Worm (Caenorhabditis elegans): ENCODE measurements around the gene ufl-1.

The ufl-1 gene

ce11 chrIV:7048637-7049245, 12.1 kb upstream of the ufl-1 start:
- no peak for TF ChIP-seq ztf-16 (tag; optimal IDR thresholded peaks at IDR 0.05)
- TF ChIP-seq odd-2 (tag; optimal IDR thresholded peaks at IDR 0.05) = no peak
- no peak for TF ChIP-seq pqm-1 (tag; optimal IDR thresholded peaks at IDR 0.05)
- no peak for TF ChIP-seq unc-55 (GFP tag; optimal IDR thresholded peaks at IDR 0.05)
- no peak for TF ChIP-seq sdc-2 (tag; optimal IDR thresholded peaks at IDR 0.05)
- TF ChIP-seq gmeb-2 (tag; optimal IDR thresholded peaks at IDR 0.05) = no peak

- peak; percentile 30 for TF ChIP-seq pqm-1 (tag; optimal IDR thresholded peaks at IDR 0.05)
- TF ChIP-seq elt-2 (tag; optimal IDR thresholded peaks at IDR 0.05) = peak; percentile 62
- no peak for TF ChIP-seq C08G9.2 (tag; optimal IDR thresholded peaks at IDR 0.05)
- peak; percentile 27 for TF ChIP-seq dve-1 (tag; optimal IDR thresholded peaks at IDR 0.05)
- TF ChIP-seq ama-1 (optimal IDR thresholded peaks at IDR 0.05) = no peak
- TF ChIP-seq unc-55 (GFP tag; optimal IDR thresholded peaks at IDR 0.05) = peak; percentile 13
- TF ChIP-seq ceh-18 (tag; optimal IDR thresholded peaks at IDR 0.05) = peak; percentile 1
These were observed 11.1 kb upstream of the ufl-1 start for ce11 chrIV:7047762-7048178.

ce11 chrIV:7046641-7047361, 10.1 kb upstream of the ufl-1 start:
- TF ChIP-seq pha-4 (tag; optimal IDR thresholded peaks at IDR 0.05) = no peak
- no peak for TF ChIP-seq rnt-1 (tag; optimal IDR thresholded peaks at IDR 0.05)
- TF ChIP-seq ama-1 (optimal IDR thresholded peaks at IDR 0.05) = no peak
- TF ChIP-seq ceh-6 (GFP tag; optimal IDR thresholded peaks at IDR 0.05) = no peak
- TF ChIP-seq che-1 (tag; optimal IDR thresholded peaks at IDR 0.05) = no peak
- TF ChIP-seq hlh-13 (GFP tag; optimal IDR thresholded peaks at IDR 0.05) = no peak
- TF ChIP-seq fkh-6 (tag; optimal IDR thresholded peaks at IDR 0.05) = no peak
- no peak for TF ChIP-seq ceh-31 (tag; optimal IDR thresholded peaks at IDR 0.05)
- TF ChIP-seq ceh-48 (tag; optimal IDR thresholded peaks at IDR 0.05) = no peak
- no peak for TF ChIP-seq C38D4.7 (GFP tag; optimal IDR thresholded peaks at IDR 0.05)
- TF ChIP-seq unc-42 (tag; optimal IDR thresholded peaks at IDR 0.05) = no peak
- TF ChIP-seq ahr-1 (tag; optimal IDR thresholded peaks at IDR 0.05) = no peak

ce11 chrIV:7045362-7045936, 8.8 kb upstream of the ufl-1 start:
- peak; percentile 19 for TF ChIP-seq elt-2 (tag; optimal IDR thresholded peaks at IDR 0.05)
- TF ChIP-seq Y22D7AL.16 (tag; optimal IDR thresholded peaks at IDR 0.05) = no peak
- no peak for TF ChIP-seq sox-2 (GFP tag; IDR thresholded peaks at IDR 0.05)

ce11 chrIV:7044552-7045139, 8.0 kb upstream of the ufl-1 start, which contains the start of gene tin-9.1:
Gene tin-9.1, minus strand, starts transcription at chrIV:7044602.
- peak; percentile 32 for TF ChIP-seq nfya-1 (tag; optimal IDR thresholded peaks at IDR 0.05)
- peak; percentile 8 for TF ChIP-seq unc-42 (tag; optimal IDR thresholded peaks at IDR 0.05)
- TF ChIP-seq ttx-3 (tag; optimal IDR thresholded peaks at IDR 0.05) = no peak

- TF ChIP-seq nfya-1 (tag; optimal IDR thresholded peaks at IDR 0.05) = no peak
- no peak for TF ChIP-seq npax-4 (tag; optimal IDR thresholded peaks at IDR 0.05)
- no peak for TF ChIP-seq pag-3 (tag; optimal IDR thresholded peaks at IDR 0.05; ENCODE audit: borderline replicate concordance)
- TF ChIP-seq hlh-8 (tag; optimal IDR thresholded peaks at IDR 0.05) = no peak
- no peak for TF ChIP-seq ceh-9 (tag; optimal IDR thresholded peaks at IDR 0.05)
- TF ChIP-seq ama-1 (optimal IDR thresholded peaks at IDR 0.05) = no peak
- TF ChIP-seq sox-2 (GFP tag; IDR thresholded peaks at IDR 0.05) = no peak
- TF ChIP-seq che-1 (tag; optimal IDR thresholded peaks at IDR 0.05) = no peak
- TF ChIP-seq nhr-11 (tag; optimal IDR thresholded peaks at IDR 0.05) = no peak
- no peak for TF ChIP-seq T23F11.4 (GFP tag; optimal IDR thresholded peaks at IDR 0.05)
- TF ChIP-seq unc-3 (GFP tag; conservative IDR thresholded peaks at IDR 0.05) = no peak
- no peak for TF ChIP-seq unc-3 (tag; optimal IDR thresholded peaks at IDR 0.05)
- no peak for TF ChIP-seq pat-9 (tag; optimal IDR thresholded peaks at IDR 0.05)
- TF ChIP-seq ceh-2 (tag; optimal IDR thresholded peaks at IDR 0.05) = no peak
- TF ChIP-seq dmd-4 (tag; optimal IDR thresholded peaks at IDR 0.05; ENCODE audit: borderline replicate concordance) = no peak
- no peak for TF ChIP-seq zip-5 (tag; optimal IDR thresholded peaks at IDR 0.05)
- TF ChIP-seq ztf-16 (tag; optimal IDR thresholded peaks at IDR 0.05) = no peak
- TF ChIP-seq ref-2 (tag; optimal IDR thresholded peaks at IDR 0.05) = no peak
These were observed 6.8 kb upstream of the ufl-1 start for ce11 chrIV:7043430-7043829.

All from whole organism, late embryonic.